Fruit fly (Drosophila melanogaster) whole organism, pupa: ENCODE results near the gene Snoo.
"Not testable (repeated sequence)": the region's sequence is repeated elsewhere in the genome, so short reads cannot be mapped to it uniquely, and the experiment has no call there.

Experiments
- CG8159 ChIP-seq: fragments of 200-800 bp; sonication (Bioruptor generic); optimal IDR thresholded peaks from 3 replicates; lab custom pipeline; 2018; ENCODE audit warnings: missing biosample characterization, mild to moderate bottlenecking, missing genetic modification characterization, moderate library complexity
- Ets98B ChIP-seq: fragments of 200-800 bp; sonication (Bioruptor generic); IDR thresholded peaks from 2 replicates; pipeline ENCODE4 v1.3.6; 2022; ENCODE audit warnings: missing biosample characterization, missing genetic modification characterization
- Snoo ChIP-seq: fragments of 200-800 bp; sonication (Bioruptor generic); optimal IDR thresholded peaks from 3 replicates; lab custom pipeline; 2017; ENCODE audit warnings: missing biosample characterization, mild to moderate bottlenecking, missing genetic modification characterization, inconsistent platforms
- rn ChIP-seq: fragments of 200-800 bp; sonication (Bioruptor generic); IDR thresholded peaks from 2 replicates; pipeline ENCODE4 v1.3.6; 2022; ENCODE audit warnings: missing biosample characterization, missing genetic modification characterization

DNA sequence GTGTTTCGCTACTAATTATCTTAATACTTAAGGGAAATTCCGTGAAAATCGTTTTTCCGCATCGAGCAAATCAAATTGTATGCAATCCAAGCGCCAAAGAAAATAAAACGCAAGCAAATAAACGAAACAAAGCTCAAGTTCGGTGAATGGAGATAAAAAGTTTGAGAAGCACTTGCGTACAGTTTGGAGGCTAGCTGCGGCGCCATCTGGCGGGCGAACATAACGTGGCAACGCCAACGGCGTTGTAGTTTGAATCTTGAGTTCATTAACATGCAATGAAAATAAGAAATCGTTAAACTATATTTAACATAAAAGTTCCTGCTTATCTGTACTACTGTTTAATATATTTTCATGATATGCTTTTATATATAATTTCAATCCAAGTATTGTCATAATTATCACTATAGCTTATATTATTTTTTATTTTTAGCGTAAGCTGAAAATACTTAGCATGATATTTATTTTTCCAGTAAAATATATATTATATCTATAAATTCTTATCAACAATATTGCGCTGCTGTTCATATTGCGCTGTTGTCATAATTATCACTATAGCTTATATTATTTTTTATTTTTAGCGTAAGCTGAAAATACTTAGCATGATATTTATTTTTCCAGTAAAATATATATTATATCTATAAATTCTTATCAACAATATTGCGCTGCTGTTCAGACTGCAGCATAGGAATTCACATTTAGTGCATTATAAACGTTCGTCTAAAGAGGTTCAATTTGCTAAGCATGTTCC lies 127.4 kb downstream of the Snoo start, which contains the start of gene lectin-28C:
- not testable (repeated sequence) for TF ChIP-seq Snoo (tag; lab: Kevin White, UChicago); Ets98B; rn (GFP tag; lab: Robert Waterston, UW)
- peak; percentile 20 for TF ChIP-seq CG8159
